Worm (Caenorhabditis elegans) whole organism, mixed stage, embryonic: ENCODE results near the gene F21F8.5.

ENCODE experiments used
- nhr-28 ChIP-seq: fragments of 150-350 bp; optimal IDR thresholded peaks from 2 replicates; lab custom pipeline; 2014; ENCODE audit warnings: missing biosample characterization, missing genetic modification characterization
- snpc-4 ChIP-seq: fragments of 150-350 bp; optimal IDR thresholded peaks from 2 replicates; lab custom pipeline; 2014; ENCODE audit warnings: missing biosample characterization, missing genetic modification characterization
- sptf-1 ChIP-seq: sonication (generic microtip); optimal IDR thresholded peaks from 2 replicates; lab custom pipeline; 2017; ENCODE audit warnings: mild to moderate bottlenecking, missing genetic modification characterization, moderate library complexity, missing compliant biosample characterization
- unc-39 ChIP-seq: fragments of 150-350 bp; optimal IDR thresholded peaks from 2 replicates; lab custom pipeline; 2014; ENCODE audit warnings: missing biosample characterization, missing genetic modification characterization
- ztf-11 ChIP-seq: fragments of 150-350 bp; optimal IDR thresholded peaks from 2 replicates; lab custom pipeline; 2014; ENCODE audit warnings: missing biosample characterization, missing genetic modification characterization

DNA sequence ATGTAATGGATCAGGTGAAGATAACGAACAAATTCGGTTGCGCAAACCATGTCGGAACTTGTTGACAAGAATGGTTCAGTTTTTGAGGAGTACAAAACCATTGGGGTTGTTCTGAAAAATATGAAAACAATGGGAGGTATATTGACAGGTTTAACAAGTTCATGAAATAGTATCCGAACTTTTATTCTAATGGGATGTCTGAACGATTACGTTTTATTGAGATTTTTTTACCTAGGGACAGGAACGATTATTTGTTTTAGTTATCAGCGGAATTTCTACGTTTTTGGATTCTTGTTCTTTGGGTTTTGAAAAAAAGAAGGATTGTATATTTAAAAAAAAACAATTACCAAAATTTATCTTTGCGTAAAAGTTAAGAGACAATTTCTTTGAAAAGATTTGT lies 14.6 kb upstream of the F21F8.5 start, which contains the start of gene str-135:
- no peak for TF ChIP-seq unc-39
- no peak for TF ChIP-seq nhr-28 (tag; lab: Kevin White, UChicago)
- TF ChIP-seq ztf-11 (tag; lab: Kevin White, UChicago), result no peak
- TF ChIP-seq snpc-4 (tag; lab: Kevin White, UChicago), result no peak
- TF ChIP-seq sptf-1 (tag; lab: Kevin White, UChicago), result no peak
